Worm (Caenorhabditis elegans) whole organism, L1 larva: ENCODE measurements around the gene pas-2.

Source experiments
- blmp-1 ChIP-seq: fragments of 150-350 bp; optimal IDR thresholded peaks from 2 replicates; lab custom pipeline; 2014; ENCODE audit warnings: missing biosample characterization, missing genetic modification characterization
- ceh-82 ChIP-seq, 3 experiments: fragments of 150-350 bp in 1 of 3; sonication (generic microtip) in 2 of 3; optimal IDR thresholded peaks; 2 replicates each; lab custom pipeline; 2014 to 2017; ENCODE audit warnings: missing biosample characterization in 3 of 3, missing genetic modification characterization in 3 of 3
- efl-3 ChIP-seq: fragments of 200-800 bp; sonication (Bioruptor generic); optimal IDR thresholded peaks from 2 replicates; lab custom pipeline; 2018; ENCODE audit warnings: mild to moderate bottlenecking, missing genetic modification characterization, missing compliant biosample characterization
- elt-2 ChIP-seq: sonication (generic microtip); optimal IDR thresholded peaks from 2 replicates; lab custom pipeline; 2016; ENCODE audit warnings: missing genetic modification characterization, mild to moderate bottlenecking, inconsistent platforms, missing compliant biosample characterization, missing genetic modification reagents
- nhr-11 ChIP-seq: fragments of 150-350 bp; optimal IDR thresholded peaks from 2 replicates; lab custom pipeline; 2014; ENCODE audit warnings: missing biosample characterization, missing genetic modification characterization
- nhr-237 ChIP-seq: fragments of 150-350 bp; optimal IDR thresholded peaks from 2 replicates; lab custom pipeline; 2014; ENCODE audit warnings: missing biosample characterization, missing genetic modification characterization
- skn-1 ChIP-seq: fragments of 150-350 bp; optimal IDR thresholded peaks from 2 replicates; lab custom pipeline; 2014; ENCODE audit warnings: missing biosample characterization, missing genetic modification characterization
- zag-1 ChIP-seq: fragments of 150-350 bp; optimal IDR thresholded peaks from 2 replicates; lab custom pipeline; 2014; ENCODE audit warnings: missing biosample characterization, missing genetic modification characterization

- no peak for TF ChIP-seq ceh-82 (tag; optimal IDR thresholded peaks at IDR 0.05; lab: Kevin White, UChicago)
- no peak for TF ChIP-seq elt-2
- no peak for TF ChIP-seq nhr-11 (tag; lab: Kevin White, UChicago)
- peak; percentile 40 for TF ChIP-seq skn-1 (tag; lab: Kevin White, UChicago)
- no peak for TF ChIP-seq efl-3 (GFP tag; lab: Kevin White, UChicago)
- no peak for TF ChIP-seq zag-1
- no peak for TF ChIP-seq nhr-237
- TF ChIP-seq blmp-1 (tag; lab: Kevin White, UChicago): peak; percentile 63
These were observed 13.0 kb upstream of the pas-2 start for ce11 chrV:10757128-10757527.
